Worm (Caenorhabditis elegans) whole organism, mixed stage, embryonic: ENCODE data around the gene wrn-1.

ENCODE experiments used
- M03D4.4 ChIP-seq: sonication (generic microtip); optimal IDR thresholded peaks from 2 replicates; lab custom pipeline; 2017; ENCODE audit warnings: mild to moderate bottlenecking, missing genetic modification characterization, missing compliant biosample characterization
- bed-3 ChIP-seq: fragments of 200-800 bp; sonication (Bioruptor generic); optimal IDR thresholded peaks from 3 replicates; lab custom pipeline; 2018; ENCODE audit warnings: mild to moderate bottlenecking, missing genetic modification characterization, moderate library complexity, missing compliant biosample characterization
- blmp-1 ChIP-seq: fragments of 150-350 bp; optimal IDR thresholded peaks from 2 replicates; lab custom pipeline; 2014; ENCODE audit warnings: missing biosample characterization, missing genetic modification characterization
- ceh-39 ChIP-seq: fragments of 150-350 bp; optimal IDR thresholded peaks from 2 replicates; lab custom pipeline; 2014; ENCODE audit warnings: missing biosample characterization, missing genetic modification characterization
- ceh-43 ChIP-seq: fragments of 200-800 bp; sonication (Bioruptor generic); optimal IDR thresholded peaks from 2 replicates; lab custom pipeline; 2018; ENCODE audit warnings: mild to moderate bottlenecking, missing genetic modification characterization, moderate library complexity, missing compliant biosample characterization
- ceh-83 ChIP-seq: fragments of 200-800 bp; sonication (Bioruptor generic); optimal IDR thresholded peaks from 2 replicates; lab custom pipeline; 2018; ENCODE audit warnings: mild to moderate bottlenecking, missing genetic modification characterization, missing compliant biosample characterization
- ces-1 ChIP-seq: fragments of 150-350 bp; optimal IDR thresholded peaks from 2 replicates; lab custom pipeline; 2014; ENCODE audit warnings: missing biosample characterization, missing genetic modification reagents, missing genetic modification characterization
- cnd-1 ChIP-seq: fragments of 200-800 bp; sonication (Bioruptor generic); optimal IDR thresholded peaks from 2 replicates; lab custom pipeline; 2018; ENCODE audit warnings: mild to moderate bottlenecking, missing genetic modification characterization, missing compliant biosample characterization
- drap-1 ChIP-seq: fragments of 200-800 bp; sonication (Bioruptor generic); optimal IDR thresholded peaks from 3 replicates; lab custom pipeline; 2018; ENCODE audit warnings: mild to moderate bottlenecking, missing genetic modification characterization, missing compliant biosample characterization
- elt-1 ChIP-seq: sonication (generic microtip); optimal IDR thresholded peaks from 2 replicates; lab custom pipeline; 2017; ENCODE audit warnings: missing genetic modification characterization, mild to moderate bottlenecking, missing compliant biosample characterization, antibody characterized with exemption, moderate library complexity, borderline replicate concordance; ENCODE audit not compliant: insufficient read depth
- elt-3 ChIP-seq: fragments of 150-350 bp; optimal IDR thresholded peaks from 2 replicates; lab custom pipeline; 2014; ENCODE audit warnings: missing biosample characterization, missing genetic modification characterization
- flh-1 ChIP-seq: fragments of 200-800 bp; sonication (Bioruptor generic); optimal IDR thresholded peaks from 2 replicates; lab custom pipeline; 2018; ENCODE audit warnings: mild to moderate bottlenecking, missing genetic modification characterization, moderate library complexity, missing compliant biosample characterization
- ham-2 ChIP-seq: fragments of 200-800 bp; sonication (Bioruptor generic); optimal IDR thresholded peaks from 2 replicates; lab custom pipeline; 2018; ENCODE audit warnings: mild to moderate bottlenecking, missing genetic modification characterization, missing compliant biosample characterization
- hlh-1 ChIP-seq: fragments of 150-350 bp; optimal IDR thresholded peaks from 2 replicates; lab custom pipeline; 2014; ENCODE audit warnings: missing biosample characterization, missing genetic modification reagents, missing genetic modification characterization
- lin-13 ChIP-seq: fragments of 150-350 bp; optimal IDR thresholded peaks from 2 replicates; lab custom pipeline; 2014; ENCODE audit warnings: missing biosample characterization, missing genetic modification characterization
- lin-32 ChIP-seq: fragments of 200-800 bp; sonication (Bioruptor generic); optimal IDR thresholded peaks from 2 replicates; lab custom pipeline; 2018; ENCODE audit warnings: mild to moderate bottlenecking, missing genetic modification characterization, missing compliant biosample characterization
- lsy-2 ChIP-seq: fragments of 150-350 bp; optimal IDR thresholded peaks from 2 replicates; lab custom pipeline; 2014; ENCODE audit warnings: missing biosample characterization, missing genetic modification characterization
- mab-5 ChIP-seq: fragments of 150-350 bp; optimal IDR thresholded peaks from 2 replicates; lab custom pipeline; 2014; ENCODE audit warnings: missing biosample characterization, missing genetic modification characterization
- mep-1 ChIP-seq: fragments of 150-350 bp; optimal IDR thresholded peaks from 2 replicates; lab custom pipeline; 2017; ENCODE audit warnings: missing biosample characterization, missing genetic modification reagents, missing genetic modification characterization, inconsistent platforms
- mls-2 ChIP-seq: sonication (generic microtip); optimal IDR thresholded peaks from 2 replicates; lab custom pipeline; 2016; ENCODE audit warnings: mild to moderate bottlenecking, missing genetic modification characterization, moderate library complexity, missing compliant biosample characterization
- nhr-12 ChIP-seq: fragments of 150-350 bp; optimal IDR thresholded peaks from 2 replicates; lab custom pipeline; 2014; ENCODE audit warnings: missing biosample characterization, missing genetic modification characterization
- nhr-2 ChIP-seq: fragments of 150-350 bp; optimal IDR thresholded peaks from 2 replicates; lab custom pipeline; 2014; ENCODE audit warnings: missing biosample characterization, missing genetic modification characterization
- nhr-237 ChIP-seq: fragments of 150-350 bp; optimal IDR thresholded peaks from 2 replicates; lab custom pipeline; 2014; ENCODE audit warnings: missing biosample characterization, missing genetic modification characterization
- nhr-28 ChIP-seq: fragments of 150-350 bp; optimal IDR thresholded peaks from 2 replicates; lab custom pipeline; 2014; ENCODE audit warnings: missing biosample characterization, missing genetic modification characterization
- nhr-76 ChIP-seq: sonication (generic microtip); optimal IDR thresholded peaks from 2 replicates; lab custom pipeline; 2017; ENCODE audit warnings: missing biosample characterization, missing genetic modification characterization
- pha-4 ChIP-seq: fragments of 150-350 bp; optimal IDR thresholded peaks from 2 replicates; lab custom pipeline; 2018; ENCODE audit warnings: missing biosample characterization, missing genetic modification reagents, missing genetic modification characterization
- sem-2 ChIP-seq: fragments of 200-800 bp; sonication (Bioruptor generic); optimal IDR thresholded peaks from 2 replicates; lab custom pipeline; 2018; ENCODE audit warnings: mild to moderate bottlenecking, missing genetic modification characterization, missing compliant biosample characterization
- snpc-4 ChIP-seq: fragments of 150-350 bp; optimal IDR thresholded peaks from 2 replicates; lab custom pipeline; 2014; ENCODE audit warnings: missing biosample characterization, missing genetic modification characterization
- sptf-1 ChIP-seq: sonication (generic microtip); optimal IDR thresholded peaks from 2 replicates; lab custom pipeline; 2017; ENCODE audit warnings: mild to moderate bottlenecking, missing genetic modification characterization, moderate library complexity, missing compliant biosample characterization
- tbx-8 ChIP-seq: fragments of 200-800 bp; sonication (Bioruptor generic); optimal IDR thresholded peaks from 2 replicates; lab custom pipeline; 2018; ENCODE audit warnings: mild to moderate bottlenecking, missing genetic modification characterization, moderate library complexity, missing compliant biosample characterization
- unc-120 ChIP-seq: sonication (generic microtip); optimal IDR thresholded peaks from 2 replicates; lab custom pipeline; 2017; ENCODE audit warnings: missing genetic modification characterization, missing compliant biosample characterization; ENCODE audit not compliant: poor library complexity, severe bottlenecking
- unc-39 ChIP-seq: fragments of 150-350 bp; optimal IDR thresholded peaks from 2 replicates; lab custom pipeline; 2014; ENCODE audit warnings: missing biosample characterization, missing genetic modification characterization
- unc-62 ChIP-seq: fragments of 150-350 bp; optimal IDR thresholded peaks from 2 replicates; lab custom pipeline; 2014; ENCODE audit warnings: missing biosample characterization, missing genetic modification reagents, missing genetic modification characterization
- zip-8 ChIP-seq: fragments of 150-350 bp; optimal IDR thresholded peaks from 2 replicates; lab custom pipeline; 2014; ENCODE audit warnings: missing biosample characterization, missing genetic modification characterization
- ztf-11 ChIP-seq: fragments of 150-350 bp; optimal IDR thresholded peaks from 2 replicates; lab custom pipeline; 2014; ENCODE audit warnings: missing biosample characterization, missing genetic modification characterization

Gene wrn-1

DNA sequence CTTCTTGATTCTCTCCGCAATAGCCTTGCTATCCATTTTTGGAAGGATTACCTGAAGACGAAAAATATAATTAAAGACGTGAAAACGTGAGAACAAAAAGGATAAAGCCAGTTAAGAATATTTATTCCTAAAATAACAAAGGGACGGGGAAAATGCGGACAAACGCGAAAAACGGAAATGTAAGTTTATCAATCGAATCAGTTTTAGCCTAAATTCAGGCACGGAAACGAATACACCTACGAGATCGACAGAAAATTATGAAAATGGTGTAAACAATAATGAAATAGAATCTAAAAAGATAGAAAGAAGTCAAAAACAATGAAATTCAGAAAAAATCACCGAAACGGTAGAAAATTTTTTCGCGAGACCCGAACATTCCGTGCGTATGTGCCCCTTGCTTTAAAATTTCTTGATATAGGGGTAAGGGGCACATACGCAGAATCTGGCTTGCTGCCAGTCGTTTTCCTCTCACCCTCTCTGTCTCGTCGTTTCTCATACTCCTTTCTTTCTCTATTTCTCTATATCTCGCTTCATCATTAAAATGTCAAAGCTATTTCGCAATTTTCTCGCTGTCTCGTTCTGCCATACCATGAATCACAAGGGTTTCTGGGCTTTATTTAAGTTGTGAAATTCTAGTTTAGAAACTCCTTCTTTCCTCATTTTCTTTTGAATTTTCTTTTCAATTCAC is 34.0 kb downstream of the wrn-1 start, which contains the start of gene icd-1:
Gene icd-1, minus strand, starts transcription at position 51 of the 688 bp plus-strand sequence.
- no peak for TF ChIP-seq drap-1 (GFP tag; lab: Kevin White, UChicago)
- no peak for TF ChIP-seq ceh-43 (GFP tag; lab: Kevin White, UChicago)
- no peak for TF ChIP-seq nhr-76 (tag; lab: Kevin White, UChicago)
- TF ChIP-seq sptf-1 (tag; lab: Kevin White, UChicago), result peak; percentile 71
- TF ChIP-seq nhr-2, result peak; percentile 15
- TF ChIP-seq ceh-83 (GFP tag; lab: Kevin White, UChicago), result peak; percentile 58
- TF ChIP-seq sem-2 (GFP tag; lab: Kevin White, UChicago), result no peak
- no peak for TF ChIP-seq unc-39 (tag; lab: Kevin White, UChicago)
- TF ChIP-seq mls-2 (tag; lab: Kevin White, UChicago), result peak; percentile 63
- peak; percentile 93 for TF ChIP-seq mep-1 (tag; lab: Kevin White, UChicago)
- peak; percentile 84 for TF ChIP-seq lsy-2
- TF ChIP-seq bed-3, result no peak
- TF ChIP-seq pha-4 (tag; lab: Kevin White, UChicago), result peak; percentile 71
- TF ChIP-seq ceh-39 (tag; lab: Kevin White, UChicago), result peak; percentile 71
- TF ChIP-seq hlh-1 (tag; lab: Kevin White, UChicago), result peak; percentile 56
- TF ChIP-seq unc-120 (tag; lab: Kevin White, UChicago), result peak; percentile 99
- no peak for TF ChIP-seq tbx-8 (GFP tag; lab: Kevin White, UChicago)
- no peak for TF ChIP-seq blmp-1 (tag; lab: Kevin White, UChicago)
- no peak for TF ChIP-seq lin-32 (GFP tag; lab: Kevin White, UChicago)
- peak; percentile 91 for TF ChIP-seq elt-3 (tag; lab: Kevin White, UChicago)
- peak; percentile 88 for TF ChIP-seq lin-13 (tag; lab: Kevin White, UChicago)
- TF ChIP-seq cnd-1, result peak; percentile 31
- TF ChIP-seq nhr-12, result no peak
- peak; percentile 96 for TF ChIP-seq unc-62 (GFP tag; lab: Kevin White, UChicago)
- no peak for TF ChIP-seq nhr-28 (tag; lab: Kevin White, UChicago)
- peak; percentile 89 for TF ChIP-seq ham-2 (GFP tag; lab: Kevin White, UChicago)
- TF ChIP-seq ztf-11 (tag; lab: Kevin White, UChicago), result peak; percentile 67
- TF ChIP-seq mab-5 (tag; lab: Kevin White, UChicago), result peak; percentile 34
- no peak for TF ChIP-seq snpc-4 (tag; lab: Kevin White, UChicago)
- peak; percentile 63 for TF ChIP-seq M03D4.4 (tag; lab: Kevin White, UChicago)
- TF ChIP-seq flh-1, result no peak
- TF ChIP-seq ces-1 (GFP tag; lab: Kevin White, UChicago), result peak; percentile 94
- TF ChIP-seq nhr-237 (tag; lab: Kevin White, UChicago), result peak; percentile 93
- TF ChIP-seq elt-1 (tag; lab: Kevin White, UChicago), result no peak
- TF ChIP-seq zip-8 (tag; lab: Kevin White, UChicago), result no peak

DNA sequence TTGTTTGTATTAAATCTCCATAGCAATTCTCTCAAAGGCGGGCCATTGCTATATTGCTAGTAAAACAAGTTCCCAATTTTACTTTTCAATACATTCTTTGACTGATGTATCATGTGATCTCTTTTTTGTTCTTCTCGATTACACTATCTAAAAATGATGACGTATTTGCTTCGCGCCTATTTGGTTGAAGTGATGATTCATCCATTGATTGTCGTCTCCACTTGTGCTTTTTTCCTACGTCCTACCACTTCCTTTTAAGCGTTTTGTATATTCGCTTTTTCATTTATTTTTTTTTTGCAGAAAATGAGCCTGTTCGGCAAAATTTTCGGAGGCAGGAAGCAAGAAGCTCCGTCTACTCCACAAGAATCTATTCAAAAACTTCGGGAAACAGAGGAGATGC is 34.6 kb downstream of the wrn-1 start, which contains the start of gene vps-32.1:
Gene vps-32.1, plus strand, starts transcription at position 301 of the 400 bp plus-strand sequence.
- no peak for TF ChIP-seq drap-1 (GFP tag; lab: Kevin White, UChicago)
- TF ChIP-seq unc-62 (GFP tag; lab: Kevin White, UChicago), result no peak
- no peak for TF ChIP-seq ztf-11 (tag; lab: Kevin White, UChicago)
- TF ChIP-seq pha-4 (tag; lab: Kevin White, UChicago), result no peak
- no peak for TF ChIP-seq nhr-2
- TF ChIP-seq mab-5 (tag; lab: Kevin White, UChicago), result no peak
- TF ChIP-seq nhr-237 (tag; lab: Kevin White, UChicago), result no peak
- TF ChIP-seq lsy-2, result no peak
- TF ChIP-seq sptf-1 (tag; lab: Kevin White, UChicago), result no peak
- TF ChIP-seq ham-2 (GFP tag; lab: Kevin White, UChicago), result no peak
- TF ChIP-seq ceh-43 (GFP tag; lab: Kevin White, UChicago), result no peak

DNA sequence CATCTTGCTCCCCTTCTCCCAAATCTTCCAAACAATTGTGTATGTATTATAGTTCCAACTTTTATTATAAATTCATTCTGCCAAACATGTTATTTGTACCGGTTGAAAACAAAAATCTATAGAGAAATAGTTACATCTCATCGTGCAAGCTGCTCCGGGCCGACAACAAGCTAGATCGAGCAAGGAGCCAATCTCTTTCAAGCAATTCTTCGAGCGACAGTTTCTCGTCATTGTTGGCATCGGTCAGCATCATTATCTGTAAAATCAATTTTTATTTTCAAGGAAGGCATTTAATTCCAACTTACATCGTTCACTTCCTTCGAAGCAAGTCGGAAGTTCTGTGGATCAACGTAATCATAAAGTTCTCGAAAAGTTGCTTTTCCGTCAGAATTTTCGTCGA is 36.2 kb downstream of the wrn-1 start:
- TF ChIP-seq mep-1 (tag; lab: Kevin White, UChicago) (no peak), tbx-8 (GFP tag; lab: Kevin White, UChicago) (no peak), ceh-43 (GFP tag; lab: Kevin White, UChicago) (no peak)
